Fruit fly (Drosophila melanogaster) whole organism, wandering third instar larva: ENCODE data around the gene Toll-6.

Experiments
- CG32264 ChIP-seq: fragments of 200-800 bp; sonication (Bioruptor generic); optimal IDR thresholded peaks from 2 replicates; lab custom pipeline; 2016; ENCODE audit warnings: missing biosample characterization, missing genetic modification characterization
- GATAd ChIP-seq: sonication (Bioruptor generic); optimal IDR thresholded peaks from 2 replicates; lab custom pipeline; 2016; ENCODE audit warnings: missing biosample characterization, missing genetic modification characterization
- Mio ChIP-seq: sonication (Bioruptor generic); optimal IDR thresholded peaks from 2 replicates; lab custom pipeline; 2016; ENCODE audit warnings: missing biosample characterization, missing genetic modification characterization
- Myc ChIP-seq: fragments of >200 bp; optimal IDR thresholded peaks from 2 replicates; lab custom pipeline; 2017
- N ChIP-seq: fragments of >200 bp; optimal IDR thresholded peaks from 2 replicates; lab custom pipeline; 2018; ENCODE audit warnings: missing biosample characterization, missing external identifiers, missing genetic modification characterization
- Vsx2 ChIP-seq: fragments of 200-300, 225-300 bp; sonication (Bioruptor generic); optimal IDR thresholded peaks from 2 replicates; lab custom pipeline; 2018; ENCODE audit warnings: missing biosample characterization, missing genetic modification characterization; ENCODE audit not compliant: partially characterized antibody
- foxo ChIP-seq, 2 experiments: fragments of 200-800 bp; sonication (Bioruptor generic); optimal IDR thresholded peaks; 2 replicates in 1 of 2; 3 replicates in 1 of 2; lab custom pipeline; 2016 to 2017; ENCODE audit warnings: missing biosample characterization in 2 of 2, missing genetic modification characterization in 2 of 2
- fru ChIP-seq: fragments of 200-800 bp; sonication (Bioruptor generic); optimal IDR thresholded peaks from 3 replicates; lab custom pipeline; 2016; ENCODE audit warnings: missing biosample characterization, mild to moderate bottlenecking, missing genetic modification characterization
- h ChIP-seq: fragments of 200-800 bp; sonication (Bioruptor generic); optimal IDR thresholded peaks from 3 replicates; lab custom pipeline; 2016; ENCODE audit warnings: missing biosample characterization, mild to moderate bottlenecking, missing genetic modification characterization
- pan ChIP-seq: fragments of >200 bp; optimal IDR thresholded peaks from 2 replicates; lab custom pipeline; 2017
- usp ChIP-seq: fragments of >200 bp; optimal IDR thresholded peaks from 2 replicates; lab custom pipeline; 2017; ENCODE audit warnings: missing biosample characterization, missing genetic modification characterization

DNA sequence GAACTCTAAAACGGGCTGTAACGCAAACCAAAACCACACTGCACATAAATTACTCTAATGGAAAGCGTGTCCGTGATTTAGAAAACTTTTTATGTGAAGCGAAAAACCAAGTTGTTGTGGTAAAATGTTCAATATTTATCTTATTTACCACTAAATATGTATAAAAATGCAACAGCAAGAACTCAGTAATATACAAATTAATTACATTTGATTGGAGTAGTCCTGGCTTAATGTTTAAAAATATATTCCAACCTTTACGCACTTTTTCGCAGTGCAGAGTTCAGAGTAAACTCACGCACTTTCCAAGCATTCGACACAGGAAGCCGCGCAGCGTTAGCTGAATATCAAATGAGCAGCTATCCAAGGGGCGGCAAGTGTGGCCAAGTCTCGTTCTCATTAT lies 16.0 kb downstream of the Toll-6 start:
- TF ChIP-seq GATAd (GFP tag; lab: Kevin White, UChicago) (no peak), fru (GFP tag; lab: Kevin White, UChicago) (no peak), N (GFP tag; lab: Kevin White, UChicago) (no peak), usp (GFP tag; lab: Kevin White, UChicago) (no peak), foxo (GFP tag; optimal IDR thresholded peaks at IDR 0.05; lab: Kevin White, UChicago) (no peak), pan (lab: Kevin White, UChicago) (no peak), Mio (GFP tag; lab: Kevin White, UChicago) (no peak), h (GFP tag; lab: Kevin White, UChicago) (no peak), Myc (lab: Kevin White, UChicago) (no peak), CG32264 (no peak), Vsx2 (GFP tag; lab: Kevin White, UChicago) (no peak)
